Worm (Caenorhabditis elegans) whole organism, L4 larva: Measurements from ENCODE around the gene F49F1.7.

Source experiments
- D1046.2 ChIP-seq: fragments of 200-800 bp; sonication (Bioruptor generic); IDR thresholded peaks from 2 replicates; pipeline ENCODE4 v1.3.6; 2022; ENCODE audit warnings: missing genetic modification characterization, missing compliant biosample characterization
- F49E8.2 ChIP-seq: sonication (generic microtip); optimal IDR thresholded peaks from 2 replicates; lab custom pipeline; 2016; ENCODE audit warnings: missing compliant biosample characterization, mild to moderate bottlenecking, missing genetic modification characterization, borderline replicate concordance
- R02D3.7 ChIP-seq: fragments of 150-350 bp; sonication (generic microtip); optimal IDR thresholded peaks from 3 replicates; lab custom pipeline; 2014; ENCODE audit warnings: missing biosample characterization, missing genetic modification characterization
- Y5F2A.4 ChIP-seq: fragments of 200-800 bp; sonication (Bioruptor generic); optimal IDR thresholded peaks from 2 replicates; lab custom pipeline; 2018; ENCODE audit warnings: mild to moderate bottlenecking, missing genetic modification characterization, missing compliant biosample characterization
- ZK546.5 ChIP-seq, 2 experiments: sonication (generic microtip); optimal IDR thresholded peaks; 2 replicates each; lab custom pipeline; 2017; ENCODE audit warnings: missing biosample characterization in 2 of 2, missing genetic modification characterization in 2 of 2
- aly-2 ChIP-seq: sonication (generic microtip); optimal IDR thresholded peaks from 2 replicates; lab custom pipeline; 2018; ENCODE audit warnings: missing biosample characterization, missing genetic modification characterization
- ceh-20 ChIP-seq: fragments of 200-800 bp; sonication (Bioruptor generic); IDR thresholded peaks from 2 replicates; pipeline ENCODE4 v1.3.6; 2022; ENCODE audit warnings: missing genetic modification reagents, missing genetic modification characterization, missing compliant biosample characterization
- ceh-44 ChIP-seq: fragments of 200-800 bp; sonication (Bioruptor generic); IDR thresholded peaks from 2 replicates; pipeline ENCODE4 v1.3.6; 2022; ENCODE audit warnings: missing genetic modification reagents, missing genetic modification characterization, missing compliant biosample characterization
- daf-8 ChIP-seq: fragments of 200-800 bp; sonication (Bioruptor generic); IDR thresholded peaks from 2 replicates; pipeline ENCODE4 v1.3.6; 2022; ENCODE audit warnings: missing genetic modification characterization, missing compliant biosample characterization
- dmd-6 ChIP-seq: fragments of 200-800 bp; sonication (Bioruptor generic); IDR thresholded peaks from 2 replicates; pipeline ENCODE4 v1.3.6; 2022; ENCODE audit warnings: missing genetic modification reagents, missing genetic modification characterization, missing compliant biosample characterization
- dmd-8 ChIP-seq: fragments of 200-800 bp; sonication (Bioruptor generic); IDR thresholded peaks from 2 replicates; pipeline ENCODE4 v1.3.6; 2022; ENCODE audit warnings: missing genetic modification characterization, missing compliant biosample characterization
- dmd-9 ChIP-seq: fragments of 200-800 bp; sonication (Bioruptor generic); IDR thresholded peaks from 2 replicates; pipeline ENCODE4 v1.3.6; 2022; ENCODE audit warnings: missing genetic modification reagents, missing genetic modification characterization, missing compliant biosample characterization
- egl-27 ChIP-seq: sonication (generic microtip); optimal IDR thresholded peaks from 3 replicates; lab custom pipeline; 2017; ENCODE audit warnings: missing biosample characterization, missing genetic modification reagents, missing genetic modification characterization
- egl-43 ChIP-seq: fragments of 200-800 bp; sonication (Bioruptor generic); IDR thresholded peaks from 2 replicates; pipeline ENCODE4 v1.3.6; 2022; ENCODE audit warnings: missing genetic modification reagents, missing genetic modification characterization, missing compliant biosample characterization
- hlh-30 ChIP-seq: sonication (generic microtip); optimal IDR thresholded peaks from 2 replicates; lab custom pipeline; 2017; ENCODE audit warnings: antibody characterized with exemption, mild to moderate bottlenecking, missing genetic modification characterization, missing compliant biosample characterization; ENCODE audit not compliant: insufficient read depth
- jun-1 ChIP-seq: fragments of 150-350 bp; optimal IDR thresholded peaks from 2 replicates; lab custom pipeline; 2014; ENCODE audit warnings: missing biosample characterization, missing genetic modification reagents, missing genetic modification characterization
- lin-13 ChIP-seq: fragments of 150-350 bp; optimal IDR thresholded peaks from 2 replicates; lab custom pipeline; 2014; ENCODE audit warnings: missing biosample characterization, missing genetic modification reagents, missing genetic modification characterization
- lin-15B ChIP-seq: fragments of 150-350 bp; sonication (generic microtip); optimal IDR thresholded peaks from 3 replicates; lab custom pipeline; 2014; ENCODE audit warnings: missing biosample characterization, missing genetic modification characterization
- lin-38 ChIP-seq: fragments of 200-800 bp; sonication (Bioruptor generic); IDR thresholded peaks from 2 replicates; pipeline ENCODE4 v1.3.6; 2022; ENCODE audit warnings: missing genetic modification reagents, missing genetic modification characterization, missing compliant biosample characterization
- lin-39 ChIP-seq: fragments of 150-350 bp; optimal IDR thresholded peaks from 2 replicates; lab custom pipeline; 2014; ENCODE audit warnings: missing biosample characterization, missing genetic modification reagents, missing genetic modification characterization
- lir-3 ChIP-seq: sonication (generic microtip); optimal IDR thresholded peaks from 2 replicates; lab custom pipeline; 2016; ENCODE audit warnings: mild to moderate bottlenecking, missing genetic modification characterization, missing compliant biosample characterization
- lsy-2 ChIP-seq, 2 experiments: fragments of 150-350 bp in 1 of 2; sonication (generic microtip) in 1 of 2; optimal IDR thresholded peaks; 2 replicates each; lab custom pipeline; 2014 to 2017; ENCODE audit warnings: missing biosample characterization in 2 of 2, missing genetic modification characterization in 2 of 2
- mdl-1 ChIP-seq, 2 experiments: fragments of 150-350 bp in 1 of 2; sonication (generic microtip) in 1 of 2; optimal IDR thresholded peaks; 2 replicates each; lab custom pipeline; 2014 to 2017; ENCODE audit warnings: missing biosample characterization in 2 of 2, missing genetic modification characterization in 2 of 2
- mep-1 ChIP-seq: fragments of 150-350 bp; sonication (generic microtip); optimal IDR thresholded peaks from 3 replicates; lab custom pipeline; 2014; ENCODE audit warnings: missing biosample characterization, missing genetic modification characterization
- mxl-3 ChIP-seq: fragments of 200-800 bp; sonication (Bioruptor generic); optimal IDR thresholded peaks from 2 replicates; lab custom pipeline; 2018; ENCODE audit warnings: mild to moderate bottlenecking, missing genetic modification characterization, missing compliant biosample characterization
- nhr-28 ChIP-seq: fragments of 150-350 bp; optimal IDR thresholded peaks from 2 replicates; lab custom pipeline; 2014; ENCODE audit warnings: missing biosample characterization, missing genetic modification characterization
- nhr-6 ChIP-seq: fragments of 150-350 bp; optimal IDR thresholded peaks from 2 replicates; lab custom pipeline; 2014; ENCODE audit warnings: missing biosample characterization, missing genetic modification characterization
- nhr-77 ChIP-seq: fragments of 150-350 bp; optimal IDR thresholded peaks from 2 replicates; lab custom pipeline; 2014; ENCODE audit warnings: missing biosample characterization, missing genetic modification characterization
- php-3 ChIP-seq: fragments of 200-800 bp; sonication (Bioruptor generic); IDR thresholded peaks from 2 replicates; pipeline ENCODE4 v1.3.6; 2022; ENCODE audit warnings: missing genetic modification reagents, missing genetic modification characterization, missing compliant biosample characterization
- pqm-1 ChIP-seq: sonication (generic microtip); optimal IDR thresholded peaks from 2 replicates; lab custom pipeline; 2017; ENCODE audit warnings: missing biosample characterization, missing genetic modification characterization
- sdz-12 ChIP-seq: fragments of 200-800 bp; sonication (Bioruptor generic); optimal IDR thresholded peaks from 2 replicates; lab custom pipeline; 2018; ENCODE audit warnings: mild to moderate bottlenecking, missing genetic modification characterization, missing compliant biosample characterization
- set-16 ChIP-seq: fragments of 200-800 bp; sonication (Bioruptor generic); IDR thresholded peaks from 2 replicates; pipeline ENCODE4 v1.3.6; 2022; ENCODE audit warnings: missing genetic modification reagents, missing genetic modification characterization, missing compliant biosample characterization
- skn-1 ChIP-seq: fragments of 150-350 bp; optimal IDR thresholded peaks from 2 replicates; lab custom pipeline; 2014; ENCODE audit warnings: missing biosample characterization, missing genetic modification characterization
- spr-3 ChIP-seq: fragments of 200-800 bp; sonication (Bioruptor generic); optimal IDR thresholded peaks from 2 replicates; lab custom pipeline; 2018; ENCODE audit warnings: mild to moderate bottlenecking, missing genetic modification characterization, missing compliant biosample characterization
- tag-97 ChIP-seq: fragments of 200-800 bp; sonication (Bioruptor generic); IDR thresholded peaks from 2 replicates; pipeline ENCODE4 v1.3.6; 2022; ENCODE audit warnings: missing genetic modification characterization, missing compliant biosample characterization
- tra-1 ChIP-seq: fragments of 200-800 bp; sonication (Bioruptor generic); IDR thresholded peaks from 2 replicates; pipeline ENCODE4 v1.3.6; 2022; ENCODE audit warnings: missing genetic modification reagents, missing genetic modification characterization, missing compliant biosample characterization
- unc-39 ChIP-seq: sonication (generic microtip); optimal IDR thresholded peaks from 2 replicates; lab custom pipeline; 2017; ENCODE audit warnings: missing biosample characterization, missing genetic modification characterization
- zfp-2 ChIP-seq: sonication (generic microtip); optimal IDR thresholded peaks from 2 replicates; lab custom pipeline; 2016; ENCODE audit warnings: mild to moderate bottlenecking, missing genetic modification characterization, missing compliant biosample characterization
- ztf-11 ChIP-seq: fragments of 150-350 bp; optimal IDR thresholded peaks from 2 replicates; lab custom pipeline; 2014; ENCODE audit warnings: missing biosample characterization, missing genetic modification characterization
- ztf-7 ChIP-seq: fragments of 150-350 bp; optimal IDR thresholded peaks from 2 replicates; lab custom pipeline; 2014; ENCODE audit warnings: missing biosample characterization, missing genetic modification characterization

F49F1.7 gene

DNA sequence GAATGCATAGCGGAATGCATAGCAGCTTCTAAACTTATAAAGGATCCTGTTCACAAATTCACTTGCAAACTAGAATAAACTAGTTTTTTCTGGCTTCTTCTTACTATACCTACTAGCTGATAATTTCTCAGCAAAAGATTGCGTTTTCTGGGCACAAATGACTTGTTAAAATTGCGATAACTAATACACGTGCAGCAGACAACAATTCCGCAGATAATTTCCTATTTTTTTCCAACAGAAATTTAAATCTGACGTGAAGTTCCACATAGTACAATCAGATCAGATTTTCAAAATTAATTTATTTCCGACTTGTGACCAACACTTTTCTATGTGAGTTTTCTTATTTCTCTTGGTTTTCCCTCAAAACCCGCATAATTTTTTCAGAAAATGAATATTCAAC lies 38.8 kb upstream of the F49F1.7 start, which contains the start of gene scrm-8:
Gene scrm-8 (plus strand): TSS at position 301 of the 400 bp plus-strand sequence.
- TF ChIP-seq set-16 (GFP tag; lab: Robert Waterston, UW): no peak
- no peak for TF ChIP-seq Y5F2A.4 (GFP tag; lab: Kevin White, UChicago)
- TF ChIP-seq aly-2: no peak
- no peak for TF ChIP-seq jun-1 (tag; lab: Kevin White, UChicago)
- no peak for TF ChIP-seq ceh-20 (GFP tag; lab: Robert Waterston, UW)
- TF ChIP-seq egl-43: no peak
- TF ChIP-seq mxl-3 (GFP tag; lab: Kevin White, UChicago): no peak
- no peak for TF ChIP-seq nhr-6 (tag; lab: Kevin White, UChicago)
- no peak for TF ChIP-seq unc-39 (tag; lab: Kevin White, UChicago)
- TF ChIP-seq nhr-77 (tag; lab: Kevin White, UChicago): no peak
- TF ChIP-seq zfp-2: no peak
- no peak for TF ChIP-seq lin-39 (tag; lab: Kevin White, UChicago)
- no peak for TF ChIP-seq ceh-44
- TF ChIP-seq lir-3 (tag; lab: Kevin White, UChicago): no peak
- no peak for TF ChIP-seq dmd-6
- TF ChIP-seq dmd-9 (GFP tag; lab: Robert Waterston, UW): no peak
- TF ChIP-seq skn-1 (tag; lab: Kevin White, UChicago): no peak
- TF ChIP-seq tag-97 (GFP tag; lab: Robert Waterston, UW): no peak
- no peak for TF ChIP-seq lin-15B (tag; lab: Kevin White, UChicago)
- TF ChIP-seq dmd-8 (GFP tag; lab: Robert Waterston, UW): no peak

DNA sequence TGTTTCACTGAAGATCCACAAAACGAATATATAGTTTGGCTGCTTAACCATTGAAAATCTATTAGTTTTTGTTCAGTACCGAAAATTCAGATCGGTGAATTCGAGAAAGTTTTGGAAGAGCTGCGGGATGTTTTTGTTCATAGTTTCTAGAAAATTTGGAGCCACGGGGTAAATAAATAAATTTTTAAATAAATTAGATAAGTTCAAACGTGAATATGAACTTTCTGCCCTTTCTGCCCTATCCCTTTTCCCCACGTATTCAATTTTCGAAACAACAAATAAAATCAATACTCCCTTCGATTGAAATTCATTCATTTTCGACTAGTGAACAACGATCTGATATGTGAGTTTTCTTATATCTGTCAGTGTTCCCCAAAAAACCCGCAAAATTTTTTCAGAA lies 36.6 kb upstream of the F49F1.7 start, which contains the start of gene scrm-5:
Gene scrm-5 (plus strand): TSS at position 301 of the 400 bp plus-strand sequence.
- TF ChIP-seq tra-1 (GFP tag; lab: Robert Waterston, UW) (no peak), nhr-28 (tag; lab: Kevin White, UChicago) (no peak), ZK546.5 (tag; optimal IDR thresholded peaks at IDR 0.05; lab: Kevin White, UChicago) (no peak), egl-27 (tag; lab: Kevin White, UChicago) (no peak), hlh-30 (tag; lab: Kevin White, UChicago) (no peak), pqm-1 (no peak)
- TF ChIP-seq, all 104 proteins: peak for 0

ce11 chrIV:4154641-4155040 lies 29.1 kb upstream of the F49F1.7 start, which contains the start of gene K08D10.14:
K08D10.14 (plus strand) TSS chrIV:4154941.
- TF ChIP-seq aly-2 (no peak), spr-3 (GFP tag; lab: Kevin White, UChicago) (no peak), ceh-20 (GFP tag; lab: Robert Waterston, UW) (no peak), dmd-9 (GFP tag; lab: Robert Waterston, UW) (no peak), F49E8.2 (tag; lab: Kevin White, UChicago) (no peak), lsy-2 (tag; optimal IDR thresholded peaks at IDR 0.05; lab: Kevin White, UChicago) (no peak), lin-38 (GFP tag; lab: Robert Waterston, UW) (no peak), lir-3 (tag; lab: Kevin White, UChicago) (no peak), ztf-7 (tag; lab: Kevin White, UChicago) (no peak), daf-8 (no peak), php-3 (GFP tag; lab: Robert Waterston, UW) (no peak), mep-1 (no peak), R02D3.7 (tag; lab: Kevin White, UChicago) (no peak), D1046.2 (GFP tag; lab: Robert Waterston, UW) (no peak), ztf-11 (tag; lab: Kevin White, UChicago) (no peak), mxl-3 (GFP tag; lab: Kevin White, UChicago) (no peak), mdl-1 (tag; optimal IDR thresholded peaks at IDR 0.05; lab: Kevin White, UChicago) (no peak), sdz-12 (GFP tag; lab: Kevin White, UChicago) (no peak), lin-13 (GFP tag; lab: Kevin White, UChicago) (no peak)
- TF ChIP-seq, all 104 proteins: peak for 0
